Worm (Caenorhabditis elegans): ENCODE data around the gene far-1.

DNA sequence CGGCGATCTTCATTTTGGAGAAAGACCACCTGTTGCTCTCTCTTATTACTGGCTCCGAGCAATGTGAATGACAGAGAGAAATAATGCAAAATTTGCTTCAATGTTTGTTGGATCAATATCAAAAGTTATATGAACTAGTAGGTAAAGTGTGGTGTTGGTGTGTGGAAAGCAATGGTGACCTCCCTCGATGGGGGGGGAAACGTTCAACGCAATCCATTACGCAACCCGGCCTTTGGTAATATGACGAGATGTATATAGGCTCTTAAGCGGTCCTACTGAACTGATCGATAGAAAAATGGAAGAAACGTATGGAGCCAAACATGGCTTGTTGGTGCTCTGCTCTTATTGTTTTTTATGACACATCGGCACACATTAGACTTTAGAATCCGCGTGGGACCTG, 28.7 kb upstream of the far-1 start:
- TF ChIP-seq cey-2 (tag; optimal IDR thresholded peaks at IDR 0.05; ENCODE audit: borderline replicate concordance, insufficient read depth) (no peak), aly-2 (tag; optimal IDR thresholded peaks at IDR 0.05) (no peak), nhr-11 (tag; optimal IDR thresholded peaks at IDR 0.05) (no peak), ZK546.5 (tag; optimal IDR thresholded peaks at IDR 0.05) (no peak), nhr-41 (GFP tag; IDR thresholded peaks at IDR 0.05) (no peak), dmd-8 (GFP tag; IDR thresholded peaks at IDR 0.05) (no peak), mep-1 (tag; optimal IDR thresholded peaks at IDR 0.05) (no peak), sdz-12 (GFP tag; optimal IDR thresholded peaks at IDR 0.05) (no peak)

Data from whole organism, L4 larva.